Worm (Caenorhabditis elegans) whole organism, L1 larva: ENCODE measurements around the gene C13F10.8.

Source experiments
- C04F5.9 ChIP-seq: sonication (generic microtip); optimal IDR thresholded peaks from 2 replicates; lab custom pipeline; 2016; ENCODE audit warnings: missing genetic modification characterization, missing compliant biosample characterization
- C16A3.4 ChIP-seq: fragments of 150-350 bp; optimal IDR thresholded peaks from 2 replicates; lab custom pipeline; 2014; ENCODE audit warnings: missing biosample characterization, missing genetic modification characterization
- C34B4.2 ChIP-seq: sonication (generic microtip); optimal IDR thresholded peaks from 2 replicates; lab custom pipeline; 2017; ENCODE audit warnings: mild to moderate bottlenecking, missing genetic modification characterization, missing compliant biosample characterization
- F16B12.6 ChIP-seq: fragments of 150-350 bp; optimal IDR thresholded peaks from 2 replicates; lab custom pipeline; 2014; ENCODE audit warnings: missing biosample characterization, missing genetic modification characterization
- aha-1 ChIP-seq: fragments of 150-350 bp; optimal IDR thresholded peaks from 2 replicates; lab custom pipeline; 2014; ENCODE audit warnings: missing biosample characterization, missing genetic modification characterization
- aly-2 ChIP-seq: fragments of 150-350 bp; optimal IDR thresholded peaks from 2 replicates; lab custom pipeline; 2014; ENCODE audit warnings: missing biosample characterization, missing genetic modification characterization
- blmp-1 ChIP-seq: fragments of 150-350 bp; optimal IDR thresholded peaks from 2 replicates; lab custom pipeline; 2014; ENCODE audit warnings: missing biosample characterization, missing genetic modification characterization
- ceh-8 ChIP-seq: fragments of 200-800 bp; sonication (Bioruptor generic); optimal IDR thresholded peaks from 2 replicates; lab custom pipeline; 2018; ENCODE audit warnings: mild to moderate bottlenecking, missing genetic modification characterization, moderate library complexity, missing compliant biosample characterization
- ceh-82 ChIP-seq, 3 experiments: fragments of 150-350 bp in 1 of 3; sonication (generic microtip) in 2 of 3; optimal IDR thresholded peaks; 2 replicates each; lab custom pipeline; 2014 to 2017; ENCODE audit warnings: missing biosample characterization in 3 of 3, missing genetic modification characterization in 3 of 3
- ces-1 ChIP-seq: fragments of 150-350 bp; optimal IDR thresholded peaks from 2 replicates; lab custom pipeline; 2014; ENCODE audit warnings: missing biosample characterization, missing genetic modification reagents, missing genetic modification characterization
- dpl-1 ChIP-seq, 3 experiments: fragments of 150-350 bp in 2 of 3; sonication (generic microtip) in 1 of 3; optimal IDR thresholded peaks; 2 replicates each; lab custom pipeline; 2014 to 2017; ENCODE audit warnings: missing biosample characterization in 3 of 3, missing genetic modification characterization in 3 of 3, missing genetic modification reagents in 3 of 3
- efl-1 ChIP-seq, 4 experiments: fragments of 150-350 bp; optimal IDR thresholded peaks in 3 of 4; peaks in 1 of 4; 1 replicate in 1 of 4; 2 replicates in 3 of 4; lab custom pipeline; 2014; ENCODE audit warnings: missing biosample characterization in 2 of 4, missing genetic modification characterization in 2 of 4, missing genetic modification reagents in 2 of 4
- efl-3 ChIP-seq: fragments of 200-800 bp; sonication (Bioruptor generic); optimal IDR thresholded peaks from 2 replicates; lab custom pipeline; 2018; ENCODE audit warnings: mild to moderate bottlenecking, missing genetic modification characterization, missing compliant biosample characterization
- egl-13 ChIP-seq: sonication (generic microtip); optimal IDR thresholded peaks from 2 replicates; lab custom pipeline; 2016; ENCODE audit warnings: missing genotype, missing genetic modification reagents, missing genetic modification characterization, missing compliant biosample characterization
- elt-2 ChIP-seq: sonication (generic microtip); optimal IDR thresholded peaks from 2 replicates; lab custom pipeline; 2016; ENCODE audit warnings: missing genetic modification characterization, mild to moderate bottlenecking, inconsistent platforms, missing compliant biosample characterization, missing genetic modification reagents
- ets-5 ChIP-seq: fragments of 200-800 bp; sonication (Bioruptor generic); IDR thresholded peaks from 2 replicates; pipeline ENCODE4 v1.3.6; 2022; ENCODE audit warnings: missing genetic modification characterization, missing compliant biosample characterization
- fkh-10 ChIP-seq: sonication (generic microtip); optimal IDR thresholded peaks from 2 replicates; lab custom pipeline; 2017; ENCODE audit warnings: missing biosample characterization, missing genetic modification reagents, missing genetic modification characterization
- fkh-4 ChIP-seq: sonication (generic microtip); optimal IDR thresholded peaks from 2 replicates; lab custom pipeline; 2016; ENCODE audit warnings: missing compliant biosample characterization, missing genetic modification characterization, borderline replicate concordance
- fkh-8 ChIP-seq: sonication (generic microtip); optimal IDR thresholded peaks from 2 replicates; lab custom pipeline; 2016; ENCODE audit warnings: mild to moderate bottlenecking, missing genetic modification characterization, missing compliant biosample characterization
- fos-1 ChIP-seq: fragments of 150-350 bp; optimal IDR thresholded peaks from 2 replicates; lab custom pipeline; 2014; ENCODE audit warnings: missing biosample characterization, missing genetic modification characterization
- hlh-4 ChIP-seq: sonication (generic microtip); optimal IDR thresholded peaks from 2 replicates; lab custom pipeline; 2016; ENCODE audit warnings: mild to moderate bottlenecking, missing genetic modification characterization, missing compliant biosample characterization
- jun-1 ChIP-seq: fragments of 150-350 bp; optimal IDR thresholded peaks from 2 replicates; lab custom pipeline; 2014; ENCODE audit warnings: missing biosample characterization, missing genetic modification reagents, missing genetic modification characterization
- lin-14 ChIP-seq: fragments of 200-800 bp; sonication (Bioruptor generic); optimal IDR thresholded peaks from 2 replicates; lab custom pipeline; 2018; ENCODE audit warnings: mild to moderate bottlenecking, missing genetic modification characterization, moderate library complexity, missing compliant biosample characterization
- lin-15B ChIP-seq: fragments of 150-350 bp; sonication (generic microtip); optimal IDR thresholded peaks from 3 replicates; lab custom pipeline; 2014; ENCODE audit warnings: missing biosample characterization, missing genetic modification characterization
- lin-39 ChIP-seq: fragments of 150-350 bp; optimal IDR thresholded peaks from 2 replicates; lab custom pipeline; 2014; ENCODE audit warnings: missing biosample characterization, missing genetic modification reagents, missing genetic modification characterization
- lsy-2 ChIP-seq, 2 experiments: fragments of 150-350 bp; optimal IDR thresholded peaks; 2 replicates each; lab custom pipeline; 2014; ENCODE audit warnings: missing biosample characterization in 2 of 2, missing genetic modification characterization in 2 of 2
- mab-9 ChIP-seq: fragments of 200-800 bp; sonication (Bioruptor generic); IDR thresholded peaks from 2 replicates; pipeline ENCODE4 v1.3.6; 2022; ENCODE audit warnings: missing genetic modification reagents, missing genetic modification characterization, missing compliant biosample characterization
- mdl-1 ChIP-seq, 2 experiments: fragments of 150-350 bp; optimal IDR thresholded peaks; 2 replicates each; lab custom pipeline; 2014 to 2017; ENCODE audit warnings: missing biosample characterization in 2 of 2, missing genetic modification characterization in 2 of 2, inconsistent platforms in 1 of 2
- mep-1 ChIP-seq: fragments of 150-350 bp; optimal IDR thresholded peaks from 2 replicates; lab custom pipeline; 2014; ENCODE audit warnings: missing biosample characterization, missing genetic modification characterization
- nhr-19 ChIP-seq: fragments of 200-800 bp; sonication (Bioruptor generic); conservative IDR thresholded peaks from 2 replicates; pipeline ENCODE4 v1.3.6; 2022; ENCODE audit warnings: missing genetic modification characterization, missing compliant biosample characterization
- nhr-237 ChIP-seq: fragments of 150-350 bp; optimal IDR thresholded peaks from 2 replicates; lab custom pipeline; 2014; ENCODE audit warnings: missing biosample characterization, missing genetic modification characterization
- nhr-47 ChIP-seq: sonication (generic microtip); optimal IDR thresholded peaks from 2 replicates; lab custom pipeline; 2016; ENCODE audit warnings: mild to moderate bottlenecking, missing genetic modification characterization, moderate library complexity, missing compliant biosample characterization
- nhr-76 ChIP-seq: sonication (generic microtip); optimal IDR thresholded peaks from 2 replicates; lab custom pipeline; 2017; ENCODE audit warnings: missing biosample characterization, missing genetic modification characterization
- nhr-77 ChIP-seq: fragments of 150-350 bp; optimal IDR thresholded peaks from 2 replicates; lab custom pipeline; 2014; ENCODE audit warnings: missing biosample characterization, missing genetic modification characterization
- nhr-84 ChIP-seq: sonication (generic microtip); optimal IDR thresholded peaks from 2 replicates; lab custom pipeline; 2017; ENCODE audit warnings: missing biosample characterization, missing genetic modification characterization
- nhr-85 ChIP-seq: sonication (generic microtip); peaks from one replicate; lab custom pipeline; 2016; ENCODE audit warnings: missing genetic modification characterization, inconsistent platforms, missing compliant biosample characterization
- nhr-90 ChIP-seq: sonication (generic microtip); optimal IDR thresholded peaks from 2 replicates; lab custom pipeline; 2016; ENCODE audit warnings: mild to moderate bottlenecking, missing genetic modification characterization, missing compliant biosample characterization; ENCODE audit not compliant: poor library complexity
- pag-3 ChIP-seq: sonication (generic microtip); optimal IDR thresholded peaks from 2 replicates; lab custom pipeline; 2017; ENCODE audit warnings: missing genetic modification characterization, mild to moderate bottlenecking, missing compliant biosample characterization, antibody characterized with exemption, borderline replicate concordance; ENCODE audit not compliant: insufficient read depth
- rnt-1 ChIP-seq: sonication (generic microtip); optimal IDR thresholded peaks from 2 replicates; lab custom pipeline; 2016; ENCODE audit warnings: mild to moderate bottlenecking, missing genetic modification characterization, moderate library complexity, missing compliant biosample characterization
- snpc-4 ChIP-seq: fragments of 150-350 bp; optimal IDR thresholded peaks from 2 replicates; lab custom pipeline; 2014; ENCODE audit warnings: missing biosample characterization, missing genetic modification characterization
- snu-23 ChIP-seq: sonication (generic microtip); optimal IDR thresholded peaks from 2 replicates; lab custom pipeline; 2016; ENCODE audit warnings: missing genetic modification characterization, missing compliant biosample characterization
- sup-37 ChIP-seq: fragments of 200-800 bp; sonication (Bioruptor generic); optimal IDR thresholded peaks from 2 replicates; lab custom pipeline; 2018; ENCODE audit warnings: mild to moderate bottlenecking, missing genetic modification characterization, missing compliant biosample characterization
- swsn-7 ChIP-seq: sonication (generic microtip); optimal IDR thresholded peaks from 2 replicates; lab custom pipeline; 2016; ENCODE audit warnings: missing genetic modification characterization, missing compliant biosample characterization
- unc-130 ChIP-seq: fragments of 150-350 bp; optimal IDR thresholded peaks from 2 replicates; lab custom pipeline; 2017; ENCODE audit warnings: missing biosample characterization, missing genetic modification characterization, inconsistent platforms
- unc-30 ChIP-seq: sonication (generic microtip); optimal IDR thresholded peaks from 2 replicates; lab custom pipeline; 2017; ENCODE audit warnings: missing biosample characterization, missing genetic modification characterization
- unc-62 ChIP-seq: fragments of 150-350 bp; optimal IDR thresholded peaks from 2 replicates; lab custom pipeline; 2014; ENCODE audit warnings: missing biosample characterization, missing genetic modification reagents, missing genetic modification characterization
- unc-98 ChIP-seq: fragments of 200-800 bp; sonication (Bioruptor generic); IDR thresholded peaks from 2 replicates; pipeline ENCODE4 v1.3.6; 2022; ENCODE audit warnings: missing genetic modification characterization, missing compliant biosample characterization
- vab-15 ChIP-seq: sonication (generic microtip); optimal IDR thresholded peaks from 2 replicates; lab custom pipeline; 2017; ENCODE audit warnings: missing genotype, mild to moderate bottlenecking, missing genetic modification characterization, missing compliant biosample characterization
- xbp-1 ChIP-seq: sonication (generic microtip); optimal IDR thresholded peaks from 2 replicates; lab custom pipeline; 2016; ENCODE audit warnings: missing genetic modification characterization, missing compliant biosample characterization
- ztf-11 ChIP-seq, 2 experiments: sonication (generic microtip); optimal IDR thresholded peaks; 2 replicates each; lab custom pipeline; 2016 to 2017; ENCODE audit warnings: missing genetic modification characterization in 2 of 2, missing biosample characterization in 1 of 2, missing compliant biosample characterization in 1 of 2

C13F10.8 gene

DNA sequence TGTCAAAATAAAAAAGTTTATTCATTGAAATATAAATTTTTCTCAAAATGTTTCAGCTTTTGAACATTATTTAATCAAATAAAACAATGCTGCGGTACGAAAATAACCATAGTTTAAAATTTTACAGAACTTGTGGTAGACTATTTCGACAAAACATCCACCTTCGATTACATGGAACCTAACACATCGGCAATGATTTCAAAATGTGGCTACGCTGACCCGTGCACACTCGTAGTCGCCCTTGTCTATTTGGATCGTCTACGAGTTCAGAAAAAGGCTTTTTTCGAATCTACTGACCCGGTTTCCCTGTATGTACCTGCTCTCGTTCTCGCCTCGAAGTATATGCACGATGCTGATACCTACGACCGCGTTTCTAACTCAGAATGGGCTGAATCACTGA, 23.8 kb downstream of the C13F10.8 start:
- TF ChIP-seq unc-130 (tag; lab: Kevin White, UChicago) (no peak), fkh-4 (no peak), C34B4.2 (tag; lab: Kevin White, UChicago) (no peak), unc-30 (tag; lab: Kevin White, UChicago) (no peak), sup-37 (GFP tag; lab: Kevin White, UChicago) (no peak), mdl-1 (tag; optimal IDR thresholded peaks at IDR 0.05; lab: Kevin White, UChicago) (no peak), aha-1 (tag; lab: Kevin White, UChicago) (no peak), swsn-7 (tag; lab: Kevin White, UChicago) (no peak)
- TF ChIP-seq, all 84 proteins: peak for 0

DNA sequence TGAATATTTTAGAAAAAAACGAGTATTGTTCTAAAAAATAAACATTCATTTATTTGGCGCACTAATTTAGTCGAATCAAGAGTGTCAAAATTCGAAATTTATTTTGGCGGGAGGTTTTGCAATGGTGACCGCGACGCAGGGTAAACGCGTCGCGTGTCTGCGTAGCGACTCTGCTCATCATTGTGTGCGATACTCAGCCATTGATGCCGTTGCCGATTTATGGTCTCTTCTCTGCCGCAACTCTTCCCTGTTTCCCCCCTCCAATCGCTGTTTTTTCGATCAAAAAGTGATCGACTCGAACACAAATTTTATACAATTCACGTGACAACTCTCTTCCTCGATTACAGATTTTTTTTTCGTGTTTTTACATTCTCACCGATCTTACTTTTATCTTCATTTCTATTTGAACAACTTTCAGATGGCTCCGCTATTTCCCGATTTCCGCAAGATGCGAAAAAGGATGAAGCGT, 24.3 kb downstream of the C13F10.8 start, which contains the start of gene F09G2.2:
TSS of gene F09G2.2 (plus strand) at position 419 of the 469 bp plus-strand sequence.
- TF ChIP-seq snu-23 (GFP tag; lab: Kevin White, UChicago) (peak; percentile 96), lin-14 (GFP tag; lab: Kevin White, UChicago) (peak; percentile 91), mep-1 (tag; lab: Kevin White, UChicago) (peak; percentile 95), pag-3 (tag; lab: Kevin White, UChicago) (peak; percentile 44), efl-1 (optimal IDR thresholded peaks at IDR 0.05; lab: Kevin White, UChicago) (peak; percentile 91), efl-1 (GFP tag; optimal IDR thresholded peaks at IDR 0.05 in 1 of 2; lab: Kevin White, UChicago) (peak; percentile 89 to 99), snpc-4 (tag; lab: Kevin White, UChicago) (peak; percentile 62), ces-1 (no peak), C16A3.4 (tag; lab: Kevin White, UChicago) (peak; percentile 95), jun-1 (tag; lab: Kevin White, UChicago) (peak; percentile 89), nhr-90 (peak; percentile 92), ets-5 (GFP tag; lab: Robert Waterston, UW) (no peak), nhr-76 (tag; lab: Kevin White, UChicago) (no peak), nhr-84 (no peak), nhr-77 (tag; lab: Kevin White, UChicago) (peak; percentile 86), ceh-8 (GFP tag; lab: Kevin White, UChicago) (peak; percentile 72), lin-39 (tag; lab: Kevin White, UChicago) (peak; percentile 43), efl-3 (GFP tag; lab: Kevin White, UChicago) (no peak), unc-98 (peak; percentile 66; the same call in 1 of the 2 replicates), C04F5.9 (peak; percentile 22), hlh-4 (tag; lab: Kevin White, UChicago) (no peak), vab-15 (peak; percentile 34), fkh-8 (tag; lab: Kevin White, UChicago) (peak; percentile 90), egl-13 (tag; lab: Kevin White, UChicago) (peak; percentile 74), ztf-11 (tag; optimal IDR thresholded peaks at IDR 0.05; lab: Kevin White, UChicago) (peak in 1 of 2 experiments; percentile 75), mab-9 (GFP tag; lab: Robert Waterston, UW) (peak; percentile 60), fos-1 (tag; lab: Kevin White, UChicago) (peak; percentile 83), fkh-10 (GFP tag; lab: Kevin White, UChicago) (peak; percentile 44), unc-62 (GFP tag; lab: Kevin White, UChicago) (no peak), nhr-47 (peak; percentile 91), lin-15B (peak; percentile 93), nhr-19 (GFP tag; lab: Robert Waterston, UW) (peak; percentile 94), dpl-1 (GFP tag; optimal IDR thresholded peaks at IDR 0.05; lab: Kevin White, UChicago) (peak; percentile 92 to 93 (median 92)), fkh-4 (no peak), aha-1 (tag; lab: Kevin White, UChicago) (no peak), nhr-237 (tag; lab: Kevin White, UChicago) (peak; percentile 79), nhr-85 (peak; percentile 96), xbp-1 (tag; lab: Kevin White, UChicago) (peak; percentile 94), F16B12.6 (peak; percentile 62), elt-2 (tag; lab: Kevin White, UChicago) (peak; percentile 78), aly-2 (peak; percentile 46), blmp-1 (tag; lab: Kevin White, UChicago) (peak; percentile 77), lsy-2 (tag; optimal IDR thresholded peaks at IDR 0.05; lab: Kevin White, UChicago) (peak; percentile 90 to 95), ceh-82 (tag; optimal IDR thresholded peaks at IDR 0.05; lab: Kevin White, UChicago) (peak; percentile 92 to 94 (median 93)), rnt-1 (tag; lab: Kevin White, UChicago) (peak; percentile 92)
